Worm (Caenorhabditis elegans): ENCODE results near the gene mdh-2.

The mdh-2 gene

DNA sequence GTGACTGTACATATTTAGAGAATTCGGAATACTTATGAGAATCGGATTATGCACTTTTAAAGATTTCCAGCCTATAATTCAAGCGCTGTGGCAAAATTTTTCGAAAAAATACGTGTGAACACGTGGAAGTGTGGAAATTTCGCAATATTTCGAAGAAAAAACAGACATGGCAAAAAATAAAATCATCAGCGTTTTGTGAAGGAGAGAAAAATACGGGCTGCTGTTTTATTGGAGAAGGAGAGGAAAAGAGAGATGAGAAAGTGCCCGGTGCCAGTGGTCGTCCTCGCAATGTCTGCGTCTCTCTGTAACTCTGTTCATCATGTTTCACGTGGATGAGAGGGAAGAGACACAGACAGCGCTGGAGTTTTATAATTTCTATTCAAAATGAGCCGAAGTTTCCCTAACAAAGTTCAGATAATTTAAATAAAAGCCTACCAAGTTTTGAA is 1.9 kb downstream of the mdh-2 start (continued):
- TF ChIP-seq snpc-4 (tag; optimal IDR thresholded peaks at IDR 0.05) (no peak), ZK337.2 (GFP tag; IDR thresholded peaks at IDR 0.05) (0 out of 2 replicates have a peak, but pooled peaks have one; percentile 33), tag-97 (GFP tag; IDR thresholded peaks at IDR 0.05) (no peak), nhr-76 (tag; optimal IDR thresholded peaks at IDR 0.05) (no peak), nhr-42 (GFP tag; IDR thresholded peaks at IDR 0.05) (peak; percentile 63; the same call in 1 of the 2 replicates), nhr-237 (tag; optimal IDR thresholded peaks at IDR 0.05) (no peak), zfp-2 (tag; optimal IDR thresholded peaks at IDR 0.05) (no peak), dmd-6 (GFP tag; IDR thresholded peaks at IDR 0.05) (peak; percentile 62), daf-12 (tag; optimal IDR thresholded peaks at IDR 0.05) (no peak), ztf-7 (tag; optimal IDR thresholded peaks at IDR 0.05) (no peak), zag-1 (tag; optimal IDR thresholded peaks at IDR 0.05) (no peak), spr-1 (tag; optimal IDR thresholded peaks at IDR 0.05) (peak; percentile 57), T26A8.4 (GFP tag; IDR thresholded peaks at IDR 0.05) (peak; percentile 74), lir-3 (tag; optimal IDR thresholded peaks at IDR 0.05) (peak; percentile 25), Y105C5A.15 (GFP tag; IDR thresholded peaks at IDR 0.05) (0 out of 2 replicates have a peak, but pooled peaks have one; percentile 44), lin-13 (GFP tag; optimal IDR thresholded peaks at IDR 0.05) (peak; percentile 7), ceh-62 (tag; optimal IDR thresholded peaks at IDR 0.05) (no peak), rbr-2 (tag; optimal IDR thresholded peaks at IDR 0.05) (peak; percentile 59), dve-1 (tag; optimal IDR thresholded peaks at IDR 0.05; ENCODE audit: insufficient read depth) (peak; percentile 86), saeg-2 (GFP tag; IDR thresholded peaks at IDR 0.05) (peak; percentile 63; the same call in 1 of the 2 replicates), nhr-41 (GFP tag; IDR thresholded peaks at IDR 0.05) (no peak; the same call in 1 of the 2 replicates), set-16 (GFP tag; IDR thresholded peaks at IDR 0.05) (0 out of 2 replicates have a peak, but pooled peaks have one; percentile 24), mdt-29 (GFP tag; IDR thresholded peaks at IDR 0.05) (peak; percentile 54; the same call in 1 of the 2 replicates), ctbp-1 (GFP tag; IDR thresholded peaks at IDR 0.05) (peak; percentile 66), zip-11 (GFP tag; IDR thresholded peaks at IDR 0.05) (no peak), pqm-1 (tag; optimal IDR thresholded peaks at IDR 0.05) (no peak), arid-1 (GFP tag; conservative IDR thresholded peaks at IDR 0.05) (peak; percentile 94), ama-1 (optimal IDR thresholded peaks at IDR 0.05) (peak; percentile 95), ceh-82 (tag; optimal IDR thresholded peaks at IDR 0.05) (no peak), Y75B8A.6 (GFP tag; IDR thresholded peaks at IDR 0.05) (peak; percentile 70; the same call in 1 of the 2 replicates), pha-4 (GFP tag; IDR thresholded peaks at IDR 0.05) (peak; percentile 86), pha-4 (tag; optimal IDR thresholded peaks at IDR 0.05) (no peak), tra-1 (GFP tag; IDR thresholded peaks at IDR 0.05) (peak; percentile 77), lim-7 (GFP tag; IDR thresholded peaks at IDR 0.05) (peak; percentile 54; the same call in 1 of the 2 replicates), nhr-102 (tag; optimal IDR thresholded peaks at IDR 0.05) (peak; percentile 63), F37D6.2 (tag; optimal IDR thresholded peaks at IDR 0.05) (peak; percentile 35), nhr-10 (tag; optimal IDR thresholded peaks at IDR 0.05) (no peak), F49E8.2 (tag; optimal IDR thresholded peaks at IDR 0.05; ENCODE audit: borderline replicate concordance) (peak; percentile 29), php-3 (GFP tag; IDR thresholded peaks at IDR 0.05) (no peak), nhr-28 (tag; optimal IDR thresholded peaks at IDR 0.05) (peak; percentile 41), unc-62 (GFP tag; optimal IDR thresholded peaks at IDR 0.05 in 1 of 2) (peak in 1 of 2 experiments; percentile 92), unc-62 (tag; optimal IDR thresholded peaks at IDR 0.05) (no peak), egl-27 (tag; optimal IDR thresholded peaks at IDR 0.05) (no peak), dmd-9 (GFP tag; IDR thresholded peaks at IDR 0.05) (0 out of 2 replicates have a peak, but pooled peaks have one; percentile 25), ceh-32 (tag; optimal IDR thresholded peaks at IDR 0.05; ENCODE audit: poor library complexity) (no peak), lsy-2 (tag; optimal IDR thresholded peaks at IDR 0.05) (peak; percentile 62 to 84), gei-8 (GFP tag; optimal IDR thresholded peaks at IDR 0.05) (peak; percentile 30), lin-39 (tag; optimal IDR thresholded peaks at IDR 0.05) (no peak), Y5F2A.4 (GFP tag; optimal IDR thresholded peaks at IDR 0.05) (no peak), ceh-44 (GFP tag; IDR thresholded peaks at IDR 0.05) (no peak), lin-1 (GFP tag; IDR thresholded peaks at IDR 0.05) (peak; percentile 72), dpl-1 (GFP tag; optimal IDR thresholded peaks at IDR 0.05) (peak; percentile 62)

Measured in whole organism, L4 larva.